Fruit fly (Drosophila melanogaster): ENCODE results near the gene fws.

fws gene

DNA sequence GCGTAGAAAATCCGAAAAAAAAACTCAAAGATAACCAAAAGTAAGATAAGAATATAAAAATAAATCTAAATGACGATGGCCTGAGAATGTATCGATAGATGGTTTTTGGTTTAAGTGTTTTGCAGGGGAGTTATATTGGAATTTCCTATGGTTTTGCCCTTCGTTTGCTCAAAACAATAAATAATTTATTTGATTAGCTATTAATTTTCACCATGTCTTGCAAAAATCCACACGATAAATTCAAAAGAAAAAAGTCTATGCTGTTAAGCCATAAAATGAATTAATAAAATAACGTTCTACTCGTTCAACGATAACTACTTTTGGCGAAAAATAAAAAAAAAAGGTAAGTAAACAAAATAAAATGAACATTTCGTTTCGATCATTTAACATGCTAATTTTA is 33.8 kb downstream of the fws start:
- TF ChIP-seq Rel (GFP tag; optimal IDR thresholded peaks at IDR 0.05) = no peak
- TF ChIP-seq Rel (tag; optimal IDR thresholded peaks at IDR 0.05) = no peak
- TF ChIP-seq jim (GFP tag; optimal IDR thresholded peaks at IDR 0.05) = no peak

- TF ChIP-seq sv (GFP tag; optimal IDR thresholded peaks at IDR 0.05) = no peak
- no peak for TF ChIP-seq HLH106 (tag; optimal IDR thresholded peaks at IDR 0.05)
- no peak for TF ChIP-seq sage (GFP tag; optimal IDR thresholded peaks at IDR 0.05)
- TF ChIP-seq Sp1 (GFP tag; optimal IDR thresholded peaks at IDR 0.05) = no peak
- no peak for TF ChIP-seq h (GFP tag; optimal IDR thresholded peaks at IDR 0.05)
- TF ChIP-seq rgr (GFP tag; optimal IDR thresholded peaks at IDR 0.05) = no peak
- peak; percentile 95 for TF ChIP-seq Dfd (GFP tag; optimal IDR thresholded peaks at IDR 0.05)
- TF ChIP-seq dsf (GFP tag; optimal IDR thresholded peaks at IDR 0.05; ENCODE audit: borderline replicate concordance) = no peak
- TF ChIP-seq GATAd (GFP tag; optimal IDR thresholded peaks at IDR 0.05) = no peak
Observed at dm6 chr2L:17437594-17437993, 43.2 kb downstream of the fws start.

- TF ChIP-seq N (GFP tag; optimal IDR thresholded peaks at IDR 0.05) (no peak), Jra (GFP tag; optimal IDR thresholded peaks at IDR 0.05) (no peak), fru (GFP tag; optimal IDR thresholded peaks at IDR 0.05) (no peak), sv (GFP tag; optimal IDR thresholded peaks at IDR 0.05) (no peak), dl (GFP tag; optimal IDR thresholded peaks at IDR 0.05; ENCODE audit: insufficient read depth in 1 of 2, partially characterized antibody in 2 of 2) (no peak), brk (GFP tag; optimal IDR thresholded peaks at IDR 0.05) (no peak), OdsH (GFP tag; optimal IDR thresholded peaks at IDR 0.05) (no peak), jim (GFP tag; optimal IDR thresholded peaks at IDR 0.05) (no peak), GATAd (GFP tag; optimal IDR thresholded peaks at IDR 0.05) (no peak), Abd-B (GFP tag; optimal IDR thresholded peaks at IDR 0.05) (no peak), Hr83 (GFP tag; optimal IDR thresholded peaks at IDR 0.05; ENCODE audit: poor library complexity, severe bottlenecking) (no peak), usp (GFP tag; optimal IDR thresholded peaks at IDR 0.05) (no peak)
Observed at dm6 chr2L:17436500-17436899, 44.3 kb downstream of the fws start, which contains the start of gene CG33928. Gene CG33928, minus strand, starts transcription at chr2L:17436600.

- TF ChIP-seq CrebA (GFP tag; optimal IDR thresholded peaks at IDR 0.05; ENCODE audit: borderline replicate concordance) = no peak
- peak; percentile 9 for TF ChIP-seq Dif (GFP tag; optimal IDR thresholded peaks at IDR 0.05; ENCODE audit: partially characterized antibody)
- TF ChIP-seq pan (optimal IDR thresholded peaks at IDR 0.05) = no peak
- no peak for TF ChIP-seq tai (GFP tag; optimal IDR thresholded peaks at IDR 0.05)
- no peak for TF ChIP-seq dl (GFP tag; optimal IDR thresholded peaks at IDR 0.05; ENCODE audit: insufficient read depth in 1 of 2, partially characterized antibody in 2 of 2)
Observed at dm6 chr2L:17433030-17433912, 47.6 kb downstream of the fws start, which contains the start of the genes Dif and CG5043. Gene Dif, minus strand, starts transcription at chr2L:17433161. Gene CG5043, plus strand, starts transcription at chr2L:17433862.

DNA sequence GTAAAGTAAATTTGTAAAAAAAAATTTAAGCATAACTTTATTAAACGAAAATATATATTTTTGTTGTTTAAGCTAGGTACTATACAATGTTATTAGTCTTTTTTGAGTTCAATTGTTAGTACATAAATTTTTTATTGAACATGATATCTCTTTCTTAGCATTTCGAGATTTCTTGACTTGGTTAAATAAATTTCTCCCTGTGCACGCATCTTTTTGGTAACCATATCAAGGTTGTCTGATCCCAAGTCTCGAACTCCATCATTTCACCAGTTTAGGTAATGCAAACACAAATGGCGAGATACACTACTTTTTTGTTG is 49.5 kb downstream of the fws start:
- TF ChIP-seq N (GFP tag; optimal IDR thresholded peaks at IDR 0.05) (no peak), sv (GFP tag; optimal IDR thresholded peaks at IDR 0.05) (no peak), brk (GFP tag; optimal IDR thresholded peaks at IDR 0.05) (peak; percentile 39), foxo (GFP tag; optimal IDR thresholded peaks at IDR 0.05) (peak in 1 of 2 experiments; percentile 73), Rel (GFP tag; optimal IDR thresholded peaks at IDR 0.05) (no peak), Rel (tag; optimal IDR thresholded peaks at IDR 0.05) (no peak), Dif (GFP tag; optimal IDR thresholded peaks at IDR 0.05; ENCODE audit: partially characterized antibody) (no peak), Hnf4 (GFP tag; optimal IDR thresholded peaks at IDR 0.05) (no peak), woc (GFP tag; optimal IDR thresholded peaks at IDR 0.05) (peak; percentile 58), HLH106 (tag; optimal IDR thresholded peaks at IDR 0.05) (no peak), psq (GFP tag; optimal IDR thresholded peaks at IDR 0.05) (peak; percentile 24), dmrt93B (GFP tag; optimal IDR thresholded peaks at IDR 0.05) (no peak), dl (GFP tag; optimal IDR thresholded peaks at IDR 0.05; ENCODE audit: insufficient read depth in 1 of 2, partially characterized antibody in 2 of 2) (no peak), Vsx2 (GFP tag; optimal IDR thresholded peaks at IDR 0.05; ENCODE audit: partially characterized antibody) (no peak), br (GFP tag; optimal IDR thresholded peaks at IDR 0.05) (peak; percentile 39), Jra (GFP tag; optimal IDR thresholded peaks at IDR 0.05) (no peak), Sp1 (GFP tag; optimal IDR thresholded peaks at IDR 0.05) (no peak), sage (GFP tag; optimal IDR thresholded peaks at IDR 0.05) (no peak), tai (GFP tag; optimal IDR thresholded peaks at IDR 0.05) (peak; percentile 46), Abd-B (GFP tag; optimal IDR thresholded peaks at IDR 0.05) (no peak), ey (GFP tag; optimal IDR thresholded peaks at IDR 0.05) (peak; percentile 49), Myc (optimal IDR thresholded peaks at IDR 0.05) (no peak), Hr83 (GFP tag; optimal IDR thresholded peaks at IDR 0.05; ENCODE audit: poor library complexity, severe bottlenecking) (no peak), usp (GFP tag; optimal IDR thresholded peaks at IDR 0.05) (no peak), rgr (GFP tag; optimal IDR thresholded peaks at IDR 0.05) (peak; percentile 66), OdsH (GFP tag; optimal IDR thresholded peaks at IDR 0.05) (peak; percentile 68), GATAd (GFP tag; optimal IDR thresholded peaks at IDR 0.05) (no peak), jim (GFP tag; optimal IDR thresholded peaks at IDR 0.05) (no peak), CG32264 (GFP tag; optimal IDR thresholded peaks at IDR 0.05) (no peak), CrebA (GFP tag; optimal IDR thresholded peaks at IDR 0.05; ENCODE audit: borderline replicate concordance) (no peak), h (GFP tag; optimal IDR thresholded peaks at IDR 0.05) (peak; percentile 69), lola (GFP tag; optimal IDR thresholded peaks at IDR 0.05) (no peak), Dfd (GFP tag; optimal IDR thresholded peaks at IDR 0.05) (no peak), fru (GFP tag; optimal IDR thresholded peaks at IDR 0.05) (peak; percentile 77), Mio (GFP tag; optimal IDR thresholded peaks at IDR 0.05) (no peak)

Data from whole organism, wandering third instar larva.